Worm (Caenorhabditis elegans): Measurements from ENCODE around the gene C24H12.1.
A peak's percentile ranks its signal among the peaks of the same experiment; 100 is the strongest.

The C24H12.1 gene

DNA sequence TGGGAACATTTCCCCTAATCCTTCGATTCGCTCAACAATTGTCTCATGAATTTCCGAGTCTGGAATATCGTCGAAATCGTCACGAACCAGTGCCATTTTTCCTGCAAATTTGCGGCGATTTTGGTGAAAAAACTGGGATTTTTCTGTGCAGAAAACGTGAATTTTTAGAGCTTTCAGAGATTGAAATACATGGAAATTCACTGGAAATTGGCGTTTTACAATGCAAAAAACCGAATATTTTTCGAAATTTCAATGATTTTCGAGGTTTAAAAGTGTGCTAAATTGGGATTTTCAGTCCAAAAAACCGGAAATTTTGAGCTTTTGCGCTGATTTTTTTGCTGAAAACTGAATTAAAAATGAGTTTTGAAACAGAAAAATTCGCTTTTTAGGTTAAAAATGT lies 29.2 kb downstream of the C24H12.1 start, which contains the start of gene tomm-22:
Gene tomm-22 (minus strand): TSS at position 101 of the 400 bp plus-strand sequence.
- TF ChIP-seq ama-1 (optimal IDR thresholded peaks at IDR 0.05) (no peak), hif-1 (tag; optimal IDR thresholded peaks at IDR 0.05) (no peak), ZK546.5 (tag; optimal IDR thresholded peaks at IDR 0.05) (no peak), nhr-6 (tag; optimal IDR thresholded peaks at IDR 0.05) (no peak), saeg-2 (GFP tag; IDR thresholded peaks at IDR 0.05) (no peak), mdt-29 (GFP tag; IDR thresholded peaks at IDR 0.05) (no peak), zip-11 (GFP tag; IDR thresholded peaks at IDR 0.05) (no peak), fkh-10 (GFP tag; optimal IDR thresholded peaks at IDR 0.05) (no peak), lin-1 (GFP tag; IDR thresholded peaks at IDR 0.05) (no peak), lin-38 (GFP tag; IDR thresholded peaks at IDR 0.05) (no peak), unc-130 (GFP tag; optimal IDR thresholded peaks at IDR 0.05) (no peak), zfp-3 (GFP tag; conservative IDR thresholded peaks at IDR 0.05) (no peak), F10B5.3 (tag; optimal IDR thresholded peaks at IDR 0.05) (no peak), dmd-9 (GFP tag; IDR thresholded peaks at IDR 0.05) (no peak), vab-7 (GFP tag; IDR thresholded peaks at IDR 0.05) (no peak), mep-1 (tag; optimal IDR thresholded peaks at IDR 0.05) (no peak), lir-3 (tag; optimal IDR thresholded peaks at IDR 0.05) (no peak), jun-1 (tag; optimal IDR thresholded peaks at IDR 0.05) (no peak), tra-1 (GFP tag; IDR thresholded peaks at IDR 0.05) (no peak), pha-4 (GFP tag; IDR thresholded peaks at IDR 0.05) (no peak), pha-4 (tag; optimal IDR thresholded peaks at IDR 0.05) (no peak)

DNA sequence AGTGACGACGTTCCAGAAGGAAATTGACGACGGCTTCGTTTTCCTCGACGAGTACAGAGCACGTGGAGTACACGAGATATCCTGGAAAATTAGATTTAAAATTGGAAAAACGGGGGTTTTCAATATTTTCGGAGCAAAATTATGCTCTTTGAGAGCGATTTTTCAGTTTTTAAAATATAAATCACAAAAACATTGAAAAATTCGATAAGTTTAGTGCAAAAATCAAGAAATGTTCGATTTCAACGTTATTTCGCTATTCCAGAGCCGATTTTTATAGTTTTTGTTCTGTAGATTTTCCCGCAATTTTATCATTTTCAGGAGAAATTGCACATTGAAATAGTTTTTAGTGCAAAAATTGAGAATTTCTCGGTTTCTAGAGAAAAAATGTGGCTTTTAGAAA lies 32.0 kb downstream of the C24H12.1 start, which contains the start of gene W07E6.5:
Gene W07E6.5 (plus strand): TSS at position 301 of the 400 bp plus-strand sequence.
- TF ChIP-seq lir-3 (tag; optimal IDR thresholded peaks at IDR 0.05) (no peak), nhr-111 (GFP tag; optimal IDR thresholded peaks at IDR 0.05) (no peak), aly-2 (tag; optimal IDR thresholded peaks at IDR 0.05) (no peak), mdl-1 (tag; optimal IDR thresholded peaks at IDR 0.05) (no peak), F37D6.2 (tag; optimal IDR thresholded peaks at IDR 0.05) (no peak), duxl-1 (tag; optimal IDR thresholded peaks at IDR 0.05; ENCODE audit: poor library complexity) (no peak)

DNA sequence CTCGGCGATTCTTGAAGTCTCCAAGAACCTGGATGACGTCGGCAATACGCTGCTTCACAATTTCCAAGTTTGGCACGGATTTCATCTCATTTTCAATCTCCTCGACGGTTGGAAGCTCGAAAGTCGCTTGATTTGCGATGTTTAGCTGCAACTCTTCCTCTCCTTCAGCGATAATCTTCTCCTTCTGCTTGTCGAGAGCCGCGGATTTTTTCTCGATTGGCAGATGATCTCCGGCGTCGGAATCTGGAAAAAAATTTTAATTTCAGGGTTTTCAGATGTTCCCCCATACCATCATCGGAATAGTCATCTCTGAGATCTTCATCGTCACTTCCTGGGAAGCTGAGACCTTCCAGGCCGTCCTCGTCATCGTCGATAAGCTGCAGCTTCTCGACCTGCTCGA lies 34.1 kb downstream of the C24H12.1 start:
- TF ChIP-seq F10B5.3 (tag; optimal IDR thresholded peaks at IDR 0.05) (no peak), set-16 (GFP tag; IDR thresholded peaks at IDR 0.05) (0 out of 2 replicates have a peak, but pooled peaks have one; percentile 9), aha-1 (tag) (peak; percentile 94)

DNA sequence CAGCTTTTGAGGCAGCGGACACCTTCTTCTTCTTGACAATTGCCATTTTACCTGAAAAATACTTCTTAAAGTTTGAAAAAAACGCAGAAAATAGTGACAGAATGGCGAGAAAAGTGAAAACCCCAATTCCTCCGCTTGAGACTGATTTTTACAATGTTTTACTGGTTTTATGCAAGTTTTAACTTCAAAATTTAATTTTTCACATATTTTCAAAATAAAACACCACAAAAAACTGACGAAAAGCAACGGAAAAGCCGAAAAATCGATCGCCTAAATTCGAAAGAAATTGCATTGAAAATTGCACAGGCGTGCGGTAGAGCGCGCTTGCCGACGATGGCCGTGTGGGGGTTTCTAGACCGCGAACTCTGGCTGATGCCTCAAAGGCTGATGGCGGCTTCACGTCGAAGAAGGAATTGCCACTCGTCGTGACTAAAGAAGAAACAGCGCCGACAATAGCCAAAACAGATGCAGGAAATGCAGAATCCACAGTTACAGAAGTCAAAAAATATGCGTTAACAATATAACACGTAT lies 34.8 kb downstream of the C24H12.1 start, which contains the start of gene nsun-1:
Gene nsun-1 (minus strand): TSS at position 51 of the 531 bp plus-strand sequence.
- TF ChIP-seq D1046.2 (GFP tag; IDR thresholded peaks at IDR 0.05) (peak; percentile 79), F49E8.2 (tag; optimal IDR thresholded peaks at IDR 0.05; ENCODE audit: borderline replicate concordance) (no peak), mdl-1 (tag; optimal IDR thresholded peaks at IDR 0.05) (no peak), rbr-2 (tag; optimal IDR thresholded peaks at IDR 0.05) (peak; percentile 33), unc-130 (GFP tag; optimal IDR thresholded peaks at IDR 0.05) (peak; percentile 79), hlh-30 (tag; optimal IDR thresholded peaks at IDR 0.05; ENCODE audit: insufficient read depth) (peak; percentile 5), mes-2 (tag; optimal IDR thresholded peaks at IDR 0.05; ENCODE audit: poor library complexity, severe bottlenecking) (peak; percentile 94), hlh-11 (tag; optimal IDR thresholded peaks at IDR 0.05) (peak; percentile 1), lin-38 (GFP tag; IDR thresholded peaks at IDR 0.05) (peak; percentile 94), mxl-2 (GFP tag; conservative IDR thresholded peaks at IDR 0.05) (no peak), nhr-28 (tag; optimal IDR thresholded peaks at IDR 0.05) (peak; percentile 35), saeg-2 (GFP tag; IDR thresholded peaks at IDR 0.05) (no peak), dmd-6 (GFP tag; IDR thresholded peaks at IDR 0.05) (0 out of 2 replicates have a peak, but pooled peaks have one; percentile 21), ZK546.5 (tag; optimal IDR thresholded peaks at IDR 0.05) (no peak), lin-13 (GFP tag; optimal IDR thresholded peaks at IDR 0.05) (peak; percentile 55), mxl-3 (GFP tag; optimal IDR thresholded peaks at IDR 0.05) (peak; percentile 42), mep-1 (tag; optimal IDR thresholded peaks at IDR 0.05) (peak; percentile 0), hmg-1.1 (GFP tag; IDR thresholded peaks at IDR 0.05) (0 out of 2 replicates have a peak, but pooled peaks have one; percentile 48), ces-1 (GFP tag; optimal IDR thresholded peaks at IDR 0.05) (no peak), nhr-77 (tag; optimal IDR thresholded peaks at IDR 0.05) (peak; percentile 4), lsy-2 (tag; optimal IDR thresholded peaks at IDR 0.05) (peak in 1 of 2 experiments; percentile 62), pha-4 (GFP tag; IDR thresholded peaks at IDR 0.05) (no peak), pha-4 (tag; optimal IDR thresholded peaks at IDR 0.05) (no peak), daf-12 (tag; optimal IDR thresholded peaks at IDR 0.05) (no peak), hif-1 (tag; optimal IDR thresholded peaks at IDR 0.05) (peak in 1 of 2 experiments; percentile 78)
